Fruit fly (Drosophila melanogaster) Kc167 (cell line): ENCODE measurements around the gene CG15293.

Experiments
- Myc ChIP-seq: fragments of >200 bp; optimal IDR thresholded peaks from 2 replicates; lab custom pipeline; 2017; ENCODE audit warnings: missing external identifiers
- Sin3A ChIP-seq: fragments of >200 bp; optimal IDR thresholded peaks from 2 replicates; lab custom pipeline; 2018; ENCODE audit warnings: missing external identifiers
- h ChIP-seq: fragments of >200 bp; optimal IDR thresholded peaks from 3 replicates; lab custom pipeline; 2018; ENCODE audit warnings: missing external identifiers
- insv ChIP-seq: fragments of >200 bp; optimal IDR thresholded peaks from 3 replicates; lab custom pipeline; 2018; ENCODE audit warnings: missing external identifiers
- psq ChIP-seq: fragments of >200 bp; optimal IDR thresholded peaks from 2 replicates; lab custom pipeline; 2017; ENCODE audit warnings: missing external identifiers
- ttk ChIP-seq: sonication (Bioruptor generic); optimal IDR thresholded peaks from 2 replicates; lab custom pipeline; 2017; ENCODE audit warnings: missing external identifiers

DNA sequence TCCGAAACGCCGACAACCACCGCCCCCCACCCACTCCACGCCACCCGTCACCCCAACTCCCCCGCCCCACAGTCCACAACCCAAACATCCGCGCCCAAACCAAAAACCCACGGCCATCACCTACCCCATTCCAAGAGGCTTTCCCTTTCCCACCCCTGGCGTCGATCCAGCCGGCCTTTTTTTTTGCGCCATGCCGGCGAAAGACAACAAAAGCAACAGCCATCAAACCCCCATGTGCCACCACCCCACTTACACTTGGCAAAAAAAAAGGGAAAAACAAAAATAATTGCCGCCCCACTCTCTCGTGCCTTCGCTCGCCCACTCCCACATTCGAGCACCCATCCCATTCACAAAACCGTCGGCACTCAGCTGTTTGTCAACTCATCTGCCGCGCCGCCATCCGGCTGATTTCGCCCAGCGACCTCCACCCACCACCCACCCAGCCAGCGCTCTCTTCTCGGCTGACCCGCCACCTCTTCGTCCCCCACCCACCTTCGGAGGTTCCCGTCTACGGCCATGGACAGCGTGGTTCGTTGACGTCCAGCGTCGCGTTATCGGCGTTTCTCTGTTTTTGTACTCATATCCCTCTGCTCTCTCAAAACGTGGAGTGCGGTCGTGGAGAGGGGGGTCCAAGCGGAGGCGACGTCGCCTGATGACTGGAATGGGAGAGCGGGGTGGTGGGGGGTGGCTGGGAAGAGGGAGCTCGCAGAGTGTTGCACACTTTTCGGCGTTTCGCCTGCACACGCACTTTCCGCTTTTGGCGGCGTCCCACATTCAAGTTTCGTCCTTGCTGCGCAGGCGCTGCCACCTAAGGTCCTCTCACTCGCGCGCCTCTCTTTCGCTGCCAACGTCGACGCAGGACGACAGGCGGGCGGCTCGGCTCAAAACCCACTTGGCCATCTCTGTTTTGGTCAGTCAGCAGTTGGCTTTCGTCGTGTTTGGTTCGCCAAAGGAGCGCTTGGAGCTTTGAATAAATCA, 24.6 kb upstream of the CG15293 start:
- no peak for TF ChIP-seq Myc (lab: Kevin White, UChicago)
- no peak for TF ChIP-seq h (lab: Kevin White, UChicago)
- no peak for TF ChIP-seq psq (lab: Kevin White, UChicago)
- no peak for TF ChIP-seq insv (lab: Kevin White, UChicago)
- TF ChIP-seq ttk (lab: Kevin White, UChicago), result no peak
- TF ChIP-seq Sin3A (lab: Kevin White, UChicago), result no peak
